Worm (Caenorhabditis elegans) whole organism, late embryonic: ENCODE measurements around the gene F07C4.11.

Experiments used
- C38D4.7 ChIP-seq: fragments of 200-800 bp; sonication (Bioruptor generic); optimal IDR thresholded peaks from 2 replicates; lab custom pipeline; 2018; ENCODE audit warnings: mild to moderate bottlenecking, missing genetic modification characterization, moderate library complexity, missing compliant biosample characterization
- F13H6.1 ChIP-seq: sonication (generic microtip); optimal IDR thresholded peaks from 2 replicates; lab custom pipeline; 2016; ENCODE audit warnings: missing genetic modification characterization, missing compliant biosample characterization
- K09A11.1 ChIP-seq: sonication (generic microtip); optimal IDR thresholded peaks from 2 replicates; lab custom pipeline; 2017; ENCODE audit warnings: antibody characterized with exemption, mild to moderate bottlenecking, missing genetic modification characterization, missing compliant biosample characterization; ENCODE audit not compliant: insufficient read depth
- ceh-14 ChIP-seq: sonication (generic microtip); optimal IDR thresholded peaks from 2 replicates; lab custom pipeline; 2016; ENCODE audit warnings: missing genotype, missing genetic modification characterization, missing compliant biosample characterization
- ceh-19 ChIP-seq: fragments of 200-800 bp; sonication (Bioruptor generic); optimal IDR thresholded peaks from 2 replicates; lab custom pipeline; 2018; ENCODE audit warnings: mild to moderate bottlenecking, missing genetic modification characterization, missing compliant biosample characterization
- ceh-2 ChIP-seq: sonication (generic microtip); optimal IDR thresholded peaks from 2 replicates; lab custom pipeline; 2016; ENCODE audit warnings: missing genotype, missing genetic modification characterization, missing compliant biosample characterization
- ceh-30 ChIP-seq: fragments of 150-350 bp; optimal IDR thresholded peaks from 2 replicates; lab custom pipeline; 2014; ENCODE audit warnings: missing biosample characterization, missing genetic modification characterization
- ceh-48 ChIP-seq: sonication (generic microtip); optimal IDR thresholded peaks from 2 replicates; lab custom pipeline; 2016; ENCODE audit warnings: missing genetic modification characterization, inconsistent platforms, missing compliant biosample characterization
- ceh-9 ChIP-seq: sonication (generic microtip); optimal IDR thresholded peaks from 2 replicates; lab custom pipeline; 2016; ENCODE audit warnings: mild to moderate bottlenecking, missing genetic modification characterization, inconsistent platforms, missing compliant biosample characterization
- che-1 ChIP-seq: sonication (generic microtip); optimal IDR thresholded peaks from 2 replicates; lab custom pipeline; 2016; ENCODE audit warnings: mild to moderate bottlenecking, missing genetic modification characterization, missing compliant biosample characterization
- dve-1 ChIP-seq: sonication (generic microtip); optimal IDR thresholded peaks from 2 replicates; lab custom pipeline; 2017; ENCODE audit warnings: antibody characterized with exemption, mild to moderate bottlenecking, missing genetic modification characterization, missing compliant biosample characterization
- elt-2 ChIP-seq: sonication (generic microtip); optimal IDR thresholded peaks from 2 replicates; lab custom pipeline; 2016; ENCODE audit warnings: missing genetic modification reagents, missing genetic modification characterization, missing compliant biosample characterization
- elt-4 ChIP-seq: sonication (generic microtip); optimal IDR thresholded peaks from 2 replicates; lab custom pipeline; 2016; ENCODE audit warnings: missing genetic modification characterization, missing compliant biosample characterization
- eyg-1 ChIP-seq: sonication (generic microtip); optimal IDR thresholded peaks from 2 replicates; lab custom pipeline; 2016; ENCODE audit warnings: missing genotype, missing genetic modification characterization, missing compliant biosample characterization
- gmeb-2 ChIP-seq: sonication (generic microtip); optimal IDR thresholded peaks from 2 replicates; lab custom pipeline; 2016; ENCODE audit warnings: missing genetic modification characterization, inconsistent platforms, missing compliant biosample characterization
- hlh-13 ChIP-seq: fragments of 200-800 bp; sonication (Bioruptor generic); optimal IDR thresholded peaks from 2 replicates; lab custom pipeline; 2018; ENCODE audit warnings: mild to moderate bottlenecking, missing genetic modification characterization, missing compliant biosample characterization
- hlh-8 ChIP-seq: sonication (generic microtip); optimal IDR thresholded peaks from 2 replicates; lab custom pipeline; 2016; ENCODE audit warnings: missing genotype, missing genetic modification characterization, missing compliant biosample characterization
- lim-6 ChIP-seq: sonication (generic microtip); optimal IDR thresholded peaks from 2 replicates; lab custom pipeline; 2016; ENCODE audit warnings: missing genetic modification characterization, missing compliant biosample characterization
- lin-11 ChIP-seq: fragments of 200-800 bp; sonication (Bioruptor generic); optimal IDR thresholded peaks from 2 replicates; lab custom pipeline; 2018; ENCODE audit warnings: mild to moderate bottlenecking, missing genetic modification characterization, missing compliant biosample characterization
- madf-2 ChIP-seq: sonication (generic microtip); optimal IDR thresholded peaks from 2 replicates; lab custom pipeline; 2017; ENCODE audit warnings: missing genetic modification characterization, missing compliant biosample characterization
- nfya-1 ChIP-seq: sonication (generic microtip); optimal IDR thresholded peaks from 2 replicates; lab custom pipeline; 2017; ENCODE audit warnings: missing genetic modification characterization, mild to moderate bottlenecking, missing compliant biosample characterization, antibody characterized with exemption, moderate library complexity
- nhr-232 ChIP-seq: sonication (generic microtip); optimal IDR thresholded peaks from 2 replicates; lab custom pipeline; 2016; ENCODE audit warnings: missing genetic modification characterization, missing compliant biosample characterization
- npax-4 ChIP-seq: sonication (generic microtip); optimal IDR thresholded peaks from 2 replicates; lab custom pipeline; 2016; ENCODE audit warnings: missing genetic modification characterization, missing compliant biosample characterization
- pat-9 ChIP-seq: fragments of 200-800 bp; sonication (Bioruptor generic); optimal IDR thresholded peaks from 2 replicates; lab custom pipeline; 2018; ENCODE audit warnings: mild to moderate bottlenecking, missing genetic modification characterization, moderate library complexity, missing compliant biosample characterization
- pha-4 ChIP-seq: fragments of 150-350 bp; optimal IDR thresholded peaks from 2 replicates; lab custom pipeline; 2018; ENCODE audit warnings: missing biosample characterization, missing genetic modification reagents, missing genetic modification characterization
- rnt-1 ChIP-seq: sonication (generic microtip); optimal IDR thresholded peaks from 2 replicates; lab custom pipeline; 2016; ENCODE audit warnings: missing genetic modification characterization, missing compliant biosample characterization
- sdc-2 ChIP-seq: sonication (generic microtip); optimal IDR thresholded peaks from 2 replicates; lab custom pipeline; 2016; ENCODE audit warnings: missing genotype, missing genetic modification characterization, missing compliant biosample characterization
- syd-9 ChIP-seq: sonication (generic microtip); optimal IDR thresholded peaks from 2 replicates; lab custom pipeline; 2016; ENCODE audit warnings: mild to moderate bottlenecking, missing genetic modification characterization, moderate library complexity, missing compliant biosample characterization
- tbx-2 ChIP-seq: sonication (generic microtip); optimal IDR thresholded peaks from 2 replicates; lab custom pipeline; 2016; ENCODE audit warnings: missing genetic modification characterization, missing compliant biosample characterization
- tbx-7 ChIP-seq: sonication (generic microtip); optimal IDR thresholded peaks from 2 replicates; lab custom pipeline; 2016; ENCODE audit warnings: missing genotype, missing genetic modification characterization, missing compliant biosample characterization
- ttx-3 ChIP-seq: sonication (generic microtip); optimal IDR thresholded peaks from 2 replicates; lab custom pipeline; 2016; ENCODE audit warnings: missing genetic modification reagents, missing genetic modification characterization, missing compliant biosample characterization
- unc-55 ChIP-seq: sonication (generic microtip); optimal IDR thresholded peaks from 2 replicates; lab custom pipeline; 2017; ENCODE audit warnings: missing biosample characterization, missing genetic modification reagents, missing genetic modification characterization
- ztf-16 ChIP-seq: sonication (generic microtip); optimal IDR thresholded peaks from 2 replicates; lab custom pipeline; 2017; ENCODE audit warnings: missing genetic modification characterization, missing compliant biosample characterization

F07C4.11 gene

ce11 chrV:7651757-7652156 is 8.4 kb upstream of the F07C4.11 start, which contains the start of gene srh-234:
Gene srh-234 (minus strand): TSS chrV:7651857.
- TF ChIP-seq elt-4 (tag; lab: Kevin White, UChicago) (no peak), unc-55 (no peak), ceh-19 (no peak), gmeb-2 (tag; lab: Kevin White, UChicago) (no peak), tbx-2 (no peak), hlh-13 (GFP tag; lab: Kevin White, UChicago) (no peak), npax-4 (no peak), sdc-2 (tag; lab: Kevin White, UChicago) (no peak), ceh-48 (tag; lab: Kevin White, UChicago) (no peak), ceh-30 (tag; lab: Kevin White, UChicago) (no peak), dve-1 (tag; lab: Kevin White, UChicago) (no peak), rnt-1 (no peak)
- TF ChIP-seq, all 69 proteins: peak for 0

- TF ChIP-seq elt-2 (tag; lab: Kevin White, UChicago) (no peak), ceh-14 (tag; lab: Kevin White, UChicago) (no peak), che-1 (tag; lab: Kevin White, UChicago) (no peak), nfya-1 (tag; lab: Kevin White, UChicago) (no peak), gmeb-2 (tag; lab: Kevin White, UChicago) (no peak), syd-9 (tag; lab: Kevin White, UChicago) (no peak), F13H6.1 (tag; lab: Kevin White, UChicago) (no peak), nhr-232 (tag; lab: Kevin White, UChicago) (no peak), eyg-1 (no peak), K09A11.1 (tag; lab: Kevin White, UChicago) (no peak), lim-6 (no peak)
These were observed 6.6 kb upstream of the F07C4.11 start for ce11 chrV:7649963-7650362.

DNA sequence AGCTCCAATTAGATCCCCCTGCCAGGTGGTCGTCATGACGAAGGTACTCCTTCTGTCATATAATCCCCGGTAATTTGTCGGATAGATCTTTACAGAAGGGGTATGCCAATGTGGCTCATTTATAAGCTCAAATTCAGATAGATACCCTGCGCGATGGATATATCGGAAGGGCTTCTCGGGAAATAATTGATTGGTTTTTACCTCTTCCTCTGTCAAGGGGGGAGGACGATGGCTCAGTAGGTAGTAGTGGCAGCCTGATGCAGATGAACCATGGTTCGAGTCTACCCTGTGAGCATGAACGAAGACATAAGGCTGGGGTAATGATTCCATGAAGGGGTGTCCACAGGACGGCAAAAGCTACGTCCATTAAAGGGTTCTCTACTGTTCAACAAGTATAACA is 3.8 kb upstream of the F07C4.11 start:
- TF ChIP-seq tbx-7 (tag; lab: Kevin White, UChicago) (no peak), ttx-3 (no peak), sdc-2 (tag; lab: Kevin White, UChicago) (peak; percentile 95), ztf-16 (tag; lab: Kevin White, UChicago) (no peak)

ce11 chrV:7645454-7645853 is 2.1 kb upstream of the F07C4.11 start, which contains the start of gene str-47:
Gene str-47 (plus strand): TSS chrV:7645754.
- no peak for TF ChIP-seq ceh-2 (tag; lab: Kevin White, UChicago)
- TF ChIP-seq unc-55 = no peak
- no peak for TF ChIP-seq pat-9
- TF ChIP-seq eyg-1 = no peak
- TF ChIP-seq C38D4.7 (GFP tag; lab: Kevin White, UChicago) = no peak
- no peak for TF ChIP-seq lin-11 (tag; lab: Kevin White, UChicago)

DNA sequence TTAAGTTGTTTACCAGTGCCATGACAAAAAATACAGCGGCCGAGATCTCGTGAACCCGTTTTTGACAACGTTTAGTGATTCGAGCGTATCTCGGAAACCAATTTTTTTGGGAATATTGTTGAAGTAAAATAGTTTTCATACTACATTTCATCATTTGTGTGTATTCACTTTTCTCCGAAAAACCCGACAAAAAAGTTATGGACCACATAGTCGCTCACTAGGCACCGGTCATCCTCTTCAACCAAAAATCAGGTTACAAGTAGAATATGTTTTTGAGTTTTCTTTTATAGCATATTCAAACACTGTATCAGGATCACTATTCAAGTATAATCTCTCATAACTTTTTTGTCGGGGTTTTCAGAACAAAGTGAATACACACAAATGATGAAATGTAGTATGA is 1.6 kb downstream of the F07C4.11 start:
- TF ChIP-seq madf-2 (tag; lab: Kevin White, UChicago) = no peak
- TF ChIP-seq ceh-9 (tag; lab: Kevin White, UChicago) = no peak
- TF ChIP-seq hlh-8 = no peak
- no peak for TF ChIP-seq tbx-7 (tag; lab: Kevin White, UChicago)

DNA sequence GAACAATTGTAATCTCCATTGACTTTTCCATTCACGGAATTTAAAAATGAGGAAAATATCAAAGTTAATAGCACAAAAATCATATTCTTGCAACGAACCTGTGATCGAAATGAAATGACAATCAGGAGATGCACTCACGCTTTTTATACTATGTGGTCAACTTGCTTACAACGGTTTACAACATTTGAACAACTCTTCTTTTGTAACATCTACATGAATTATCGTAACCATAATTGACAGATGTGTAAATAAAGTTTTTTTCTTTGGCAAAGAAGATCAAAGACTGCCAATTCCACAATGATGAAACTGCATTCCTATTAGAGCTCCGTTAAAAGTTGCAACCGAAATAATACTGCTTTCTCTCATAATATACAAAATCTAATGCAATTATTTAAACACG is 3.5 kb downstream of the F07C4.11 start, which contains the start of gene F07C4.10:
TSS of gene F07C4.10 (minus strand) at position 101 of the 400 bp plus-strand sequence.
- no peak for TF ChIP-seq pha-4
